Worm (Caenorhabditis elegans) whole organism, late embryonic: ENCODE data around the gene tam-1.

Experiments
- C08G9.2 ChIP-seq: sonication (generic microtip); optimal IDR thresholded peaks from 2 replicates; lab custom pipeline; 2016; ENCODE audit warnings: mild to moderate bottlenecking, missing genetic modification characterization, moderate library complexity, missing compliant biosample characterization
- C38D4.7 ChIP-seq: fragments of 200-800 bp; sonication (Bioruptor generic); optimal IDR thresholded peaks from 2 replicates; lab custom pipeline; 2018; ENCODE audit warnings: mild to moderate bottlenecking, missing genetic modification characterization, moderate library complexity, missing compliant biosample characterization
- K09A11.1 ChIP-seq: sonication (generic microtip); optimal IDR thresholded peaks from 2 replicates; lab custom pipeline; 2017; ENCODE audit warnings: antibody characterized with exemption, mild to moderate bottlenecking, missing genetic modification characterization, missing compliant biosample characterization; ENCODE audit not compliant: insufficient read depth
- T23F11.4 ChIP-seq: fragments of 200-800 bp; sonication (Bioruptor generic); optimal IDR thresholded peaks from 2 replicates; lab custom pipeline; 2018; ENCODE audit warnings: mild to moderate bottlenecking, missing genetic modification characterization, missing compliant biosample characterization
- Y22D7AL.16 ChIP-seq: sonication (generic microtip); optimal IDR thresholded peaks from 2 replicates; lab custom pipeline; 2016; ENCODE audit warnings: missing genetic modification characterization, missing compliant biosample characterization
- ahr-1 ChIP-seq: sonication (generic microtip); optimal IDR thresholded peaks from 2 replicates; lab custom pipeline; 2016; ENCODE audit warnings: missing genetic modification characterization, missing compliant biosample characterization
- ceh-14 ChIP-seq: sonication (generic microtip); optimal IDR thresholded peaks from 2 replicates; lab custom pipeline; 2016; ENCODE audit warnings: missing genotype, missing genetic modification characterization, missing compliant biosample characterization
- ceh-18 ChIP-seq: sonication (generic microtip); optimal IDR thresholded peaks from 2 replicates; lab custom pipeline; 2016; ENCODE audit warnings: missing genetic modification characterization, missing compliant biosample characterization
- ceh-22 ChIP-seq: sonication (generic microtip); optimal IDR thresholded peaks from 2 replicates; lab custom pipeline; 2017; ENCODE audit warnings: missing biosample characterization, missing genetic modification characterization
- ceh-34 ChIP-seq: sonication (generic microtip); optimal IDR thresholded peaks from 2 replicates; lab custom pipeline; 2016; ENCODE audit warnings: mild to moderate bottlenecking, missing genetic modification characterization, missing compliant biosample characterization
- ceh-6 ChIP-seq: fragments of 200-800 bp; sonication (Bioruptor generic); optimal IDR thresholded peaks from 2 replicates; lab custom pipeline; 2018; ENCODE audit warnings: mild to moderate bottlenecking, missing genetic modification characterization, missing compliant biosample characterization
- che-1 ChIP-seq: sonication (generic microtip); optimal IDR thresholded peaks from 2 replicates; lab custom pipeline; 2016; ENCODE audit warnings: mild to moderate bottlenecking, missing genetic modification characterization, missing compliant biosample characterization
- dmd-4 ChIP-seq: sonication (generic microtip); optimal IDR thresholded peaks from 2 replicates; lab custom pipeline; 2016; ENCODE audit warnings: borderline replicate concordance, missing genetic modification characterization, missing compliant biosample characterization
- dve-1 ChIP-seq: sonication (generic microtip); optimal IDR thresholded peaks from 2 replicates; lab custom pipeline; 2017; ENCODE audit warnings: antibody characterized with exemption, mild to moderate bottlenecking, missing genetic modification characterization, missing compliant biosample characterization
- elt-2 ChIP-seq: sonication (generic microtip); optimal IDR thresholded peaks from 2 replicates; lab custom pipeline; 2016; ENCODE audit warnings: missing genetic modification reagents, missing genetic modification characterization, missing compliant biosample characterization
- elt-4 ChIP-seq: sonication (generic microtip); optimal IDR thresholded peaks from 2 replicates; lab custom pipeline; 2016; ENCODE audit warnings: missing genetic modification characterization, missing compliant biosample characterization
- ets-4 ChIP-seq: sonication (generic microtip); optimal IDR thresholded peaks from 2 replicates; lab custom pipeline; 2016; ENCODE audit warnings: missing genetic modification characterization, missing compliant biosample characterization
- fax-1 ChIP-seq: sonication (generic microtip); optimal IDR thresholded peaks from 2 replicates; lab custom pipeline; 2016; ENCODE audit warnings: missing genotype, missing genetic modification characterization, missing compliant biosample characterization
- fkh-6 ChIP-seq: sonication (generic microtip); optimal IDR thresholded peaks from 2 replicates; lab custom pipeline; 2016; ENCODE audit warnings: missing genetic modification characterization, missing compliant biosample characterization
- gmeb-2 ChIP-seq: sonication (generic microtip); optimal IDR thresholded peaks from 2 replicates; lab custom pipeline; 2016; ENCODE audit warnings: missing genetic modification characterization, inconsistent platforms, missing compliant biosample characterization
- hlh-13 ChIP-seq: fragments of 200-800 bp; sonication (Bioruptor generic); optimal IDR thresholded peaks from 2 replicates; lab custom pipeline; 2018; ENCODE audit warnings: mild to moderate bottlenecking, missing genetic modification characterization, missing compliant biosample characterization
- hlh-6 ChIP-seq: sonication (generic microtip); optimal IDR thresholded peaks from 2 replicates; lab custom pipeline; 2016; ENCODE audit warnings: missing genotype, missing genetic modification characterization, missing compliant biosample characterization
- hlh-8 ChIP-seq: sonication (generic microtip); optimal IDR thresholded peaks from 2 replicates; lab custom pipeline; 2016; ENCODE audit warnings: missing genotype, missing genetic modification characterization, missing compliant biosample characterization
- lin-11 ChIP-seq: fragments of 200-800 bp; sonication (Bioruptor generic); optimal IDR thresholded peaks from 2 replicates; lab custom pipeline; 2018; ENCODE audit warnings: mild to moderate bottlenecking, missing genetic modification characterization, missing compliant biosample characterization
- madf-2 ChIP-seq: sonication (generic microtip); optimal IDR thresholded peaks from 2 replicates; lab custom pipeline; 2017; ENCODE audit warnings: missing genetic modification characterization, missing compliant biosample characterization
- nhr-11 ChIP-seq: fragments of 150-350 bp; optimal IDR thresholded peaks from 2 replicates; lab custom pipeline; 2014; ENCODE audit warnings: missing biosample characterization, missing genetic modification characterization
- odd-2 ChIP-seq: sonication (generic microtip); optimal IDR thresholded peaks from 2 replicates; lab custom pipeline; 2017; ENCODE audit warnings: antibody characterized with exemption, mild to moderate bottlenecking, missing genetic modification characterization, missing compliant biosample characterization
- pag-3 ChIP-seq: sonication (generic microtip); optimal IDR thresholded peaks from 2 replicates; lab custom pipeline; 2016; ENCODE audit warnings: missing compliant biosample characterization, missing genetic modification characterization, borderline replicate concordance
- pha-2 ChIP-seq: sonication (generic microtip); optimal IDR thresholded peaks from 2 replicates; lab custom pipeline; 2017; ENCODE audit warnings: mild to moderate bottlenecking, missing genetic modification characterization, missing compliant biosample characterization
- pha-4 ChIP-seq: fragments of 150-350 bp; optimal IDR thresholded peaks from 2 replicates; lab custom pipeline; 2018; ENCODE audit warnings: missing biosample characterization, missing genetic modification reagents, missing genetic modification characterization
- pros-1 ChIP-seq: fragments of 150-350 bp; optimal IDR thresholded peaks from 2 replicates; lab custom pipeline; 2014; ENCODE audit warnings: missing biosample characterization, missing genetic modification reagents, missing genetic modification characterization
- ref-2 ChIP-seq: sonication (generic microtip); optimal IDR thresholded peaks from 2 replicates; lab custom pipeline; 2016; ENCODE audit warnings: missing genetic modification characterization, missing compliant biosample characterization
- tbx-2 ChIP-seq: sonication (generic microtip); optimal IDR thresholded peaks from 2 replicates; lab custom pipeline; 2016; ENCODE audit warnings: missing genetic modification characterization, missing compliant biosample characterization
- ttx-3 ChIP-seq: sonication (generic microtip); optimal IDR thresholded peaks from 2 replicates; lab custom pipeline; 2016; ENCODE audit warnings: missing genetic modification reagents, missing genetic modification characterization, missing compliant biosample characterization
- unc-3 ChIP-seq, 2 experiments: fragments of 200-800 bp in 1 of 2; sonication (Bioruptor generic) in 1 of 2; sonication (generic microtip) in 1 of 2; conservative IDR thresholded peaks in 1 of 2; optimal IDR thresholded peaks in 1 of 2; 2 replicates each; pipeline versions ENCODE4 v1.3.6 to Lab custom; 2016 to 2022; ENCODE audit warnings: missing compliant biosample characterization in 2 of 2, missing genetic modification characterization in 2 of 2, missing genetic modification reagents in 1 of 2
- unc-42 ChIP-seq: sonication (generic microtip); optimal IDR thresholded peaks from 2 replicates; lab custom pipeline; 2016; ENCODE audit warnings: missing genotype, missing genetic modification characterization, missing compliant biosample characterization
- unc-55 ChIP-seq: sonication (generic microtip); optimal IDR thresholded peaks from 2 replicates; lab custom pipeline; 2017; ENCODE audit warnings: missing biosample characterization, missing genetic modification reagents, missing genetic modification characterization
- unc-86 ChIP-seq: sonication (generic microtip); optimal IDR thresholded peaks from 2 replicates; lab custom pipeline; 2016; ENCODE audit warnings: missing genetic modification characterization, missing compliant biosample characterization
- zip-5 ChIP-seq: sonication (generic microtip); optimal IDR thresholded peaks from 2 replicates; lab custom pipeline; 2016; ENCODE audit warnings: missing genetic modification characterization, missing compliant biosample characterization

The tam-1 gene

DNA sequence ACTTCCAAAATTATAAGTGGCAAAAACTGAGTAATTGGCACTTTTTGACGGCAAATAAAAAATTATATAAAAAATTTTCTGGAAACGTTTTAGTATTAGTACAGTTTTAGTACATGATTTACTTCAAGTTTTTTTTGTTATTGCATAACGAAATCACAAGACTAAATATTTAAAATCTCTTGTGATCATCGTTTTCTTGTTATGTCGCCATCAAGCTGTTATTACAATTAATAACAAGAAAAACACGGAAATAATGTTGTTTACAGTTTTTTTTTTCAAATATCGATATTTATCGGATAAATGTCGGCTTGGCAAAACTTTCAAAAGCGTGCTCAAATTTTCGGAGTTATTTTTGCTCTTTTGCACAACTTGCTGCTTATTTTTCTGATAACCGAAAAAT is 14.3 kb downstream of the tam-1 start, which contains the start of gene str-209:
TSS of gene str-209 (plus strand) at position 301 of the 400 bp plus-strand sequence.
- TF ChIP-seq elt-2 (no peak), ceh-6 (no peak), ref-2 (tag; lab: Kevin White, UChicago) (no peak), K09A11.1 (tag; lab: Kevin White, UChicago) (no peak), che-1 (no peak), gmeb-2 (no peak), ceh-34 (tag; lab: Kevin White, UChicago) (no peak), fkh-6 (tag; lab: Kevin White, UChicago) (no peak), C08G9.2 (tag; lab: Kevin White, UChicago) (no peak), dmd-4 (tag; lab: Kevin White, UChicago) (no peak), unc-42 (tag; lab: Kevin White, UChicago) (no peak)

ce11 chrV:4944219-4944618 is 18.7 kb downstream of the tam-1 start, which contains the start of gene str-211:
str-211 (minus strand) TSS chrV:4944319.
- TF ChIP-seq tbx-2 (tag; lab: Kevin White, UChicago) (no peak), pros-1 (tag; lab: Kevin White, UChicago) (no peak), C38D4.7 (no peak), ahr-1 (tag; lab: Kevin White, UChicago) (no peak), fax-1 (tag; lab: Kevin White, UChicago) (no peak), odd-2 (tag; lab: Kevin White, UChicago) (no peak), zip-5 (tag; lab: Kevin White, UChicago) (no peak), madf-2 (no peak), ceh-18 (tag; lab: Kevin White, UChicago) (no peak), Y22D7AL.16 (tag; lab: Kevin White, UChicago) (no peak), gmeb-2 (no peak), T23F11.4 (GFP tag; lab: Kevin White, UChicago) (no peak), ceh-22 (no peak), pha-4 (no peak), hlh-8 (tag; lab: Kevin White, UChicago) (no peak)

ce11 chrV:4937337-4937736 is 25.6 kb downstream of the tam-1 start:
- TF ChIP-seq che-1: no peak
- no peak for TF ChIP-seq ceh-14 (tag; lab: Kevin White, UChicago)
- no peak for TF ChIP-seq fkh-6 (tag; lab: Kevin White, UChicago)
- TF ChIP-seq hlh-13: no peak
- TF ChIP-seq unc-3 (GFP tag; conservative IDR thresholded peaks at IDR 0.05; lab: Robert Waterston, UW): no peak
- no peak for TF ChIP-seq unc-3 (tag; optimal IDR thresholded peaks at IDR 0.05; lab: Kevin White, UChicago)
- no peak for TF ChIP-seq nhr-11
- no peak for TF ChIP-seq odd-2 (tag; lab: Kevin White, UChicago)
- no peak for TF ChIP-seq elt-2
- TF ChIP-seq, all 69 proteins: peak for 0

DNA sequence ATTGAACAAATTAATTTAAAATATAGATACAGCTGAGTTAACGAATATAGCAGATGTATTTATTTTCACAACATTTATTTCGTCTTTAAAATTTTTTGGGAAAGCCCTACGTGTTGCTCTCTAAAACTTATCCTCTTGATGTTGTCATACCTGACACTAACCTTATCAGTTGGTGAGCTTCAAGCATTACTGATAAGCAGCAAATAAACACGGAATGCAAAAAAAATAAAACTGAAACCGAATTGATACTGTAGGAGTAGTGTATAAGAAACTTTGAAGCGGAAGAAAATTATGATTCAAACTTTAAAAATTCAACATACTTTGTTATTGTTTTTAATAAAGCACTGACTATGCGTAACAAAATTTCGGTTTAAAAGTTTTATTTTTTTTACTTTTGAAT is 27.8 kb downstream of the tam-1 start:
- TF ChIP-seq dve-1 (tag; lab: Kevin White, UChicago) (no peak), hlh-6 (no peak), unc-55 (no peak), ceh-18 (tag; lab: Kevin White, UChicago) (no peak), elt-4 (no peak), ets-4 (tag; lab: Kevin White, UChicago) (no peak), ttx-3 (tag; lab: Kevin White, UChicago) (no peak), pha-2 (tag; lab: Kevin White, UChicago) (no peak), madf-2 (no peak), pag-3 (tag; lab: Kevin White, UChicago) (no peak), C08G9.2 (tag; lab: Kevin White, UChicago) (no peak), pha-4 (no peak), odd-2 (tag; lab: Kevin White, UChicago) (no peak), unc-86 (tag; lab: Kevin White, UChicago) (no peak), lin-11 (tag; lab: Kevin White, UChicago) (no peak)
- TF ChIP-seq, all 69 proteins: peak for 0
